Worm (Caenorhabditis elegans) whole organism, L4 larva: ENCODE results near the gene yju-2.

ENCODE experiments used
- F26F4.8 ChIP-seq: fragments of 200-800 bp; sonication (Bioruptor generic); conservative IDR thresholded peaks from 2 replicates; pipeline ENCODE4 v1.3.6; 2022; ENCODE audit warnings: missing genetic modification characterization, missing compliant biosample characterization
- F49E8.2 ChIP-seq: sonication (generic microtip); optimal IDR thresholded peaks from 2 replicates; lab custom pipeline; 2016; ENCODE audit warnings: missing compliant biosample characterization, mild to moderate bottlenecking, missing genetic modification characterization, borderline replicate concordance
- T26A8.4 ChIP-seq: fragments of 200-800 bp; sonication (Bioruptor generic); IDR thresholded peaks from 2 replicates; pipeline ENCODE4 v1.3.6; 2022; ENCODE audit warnings: missing genetic modification characterization, missing compliant biosample characterization
- aha-1 ChIP-seq: fragments of 150-350 bp; peaks from one replicate; lab custom pipeline; 2014; ENCODE audit warnings: missing biosample characterization, missing genetic modification characterization
- ama-1 ChIP-seq: fragments of 150-350 bp; optimal IDR thresholded peaks from 2 replicates; lab custom pipeline; 2014; ENCODE audit warnings: inconsistent platforms, mixed read lengths
- ceh-32 ChIP-seq: sonication (generic microtip); optimal IDR thresholded peaks from 2 replicates; lab custom pipeline; 2016; ENCODE audit warnings: mild to moderate bottlenecking, missing genetic modification characterization, missing compliant biosample characterization; ENCODE audit not compliant: poor library complexity
- ceh-44 ChIP-seq: fragments of 200-800 bp; sonication (Bioruptor generic); IDR thresholded peaks from 2 replicates; pipeline ENCODE4 v1.3.6; 2022; ENCODE audit warnings: missing genetic modification reagents, missing genetic modification characterization, missing compliant biosample characterization
- cey-2 ChIP-seq: sonication (generic microtip); optimal IDR thresholded peaks from 3 replicates; lab custom pipeline; 2017; ENCODE audit warnings: missing genetic modification characterization, mild to moderate bottlenecking, missing compliant biosample characterization, antibody characterized with exemption, borderline replicate concordance; ENCODE audit not compliant: insufficient read depth
- daf-16 ChIP-seq, 3 experiments: sonication (generic microtip); optimal IDR thresholded peaks; 2 replicates each; lab custom pipeline; 2016 to 2017; ENCODE audit warnings: missing genetic modification characterization in 3 of 3, missing genetic modification reagents in 3 of 3, mild to moderate bottlenecking in 2 of 3, missing compliant biosample characterization in 2 of 3, missing biosample characterization in 1 of 3, moderate library complexity in 1 of 3
- dmd-6 ChIP-seq: fragments of 200-800 bp; sonication (Bioruptor generic); IDR thresholded peaks from 2 replicates; pipeline ENCODE4 v1.3.6; 2022; ENCODE audit warnings: missing genetic modification reagents, missing genetic modification characterization, missing compliant biosample characterization
- dmd-9 ChIP-seq: fragments of 200-800 bp; sonication (Bioruptor generic); IDR thresholded peaks from 2 replicates; pipeline ENCODE4 v1.3.6; 2022; ENCODE audit warnings: missing genetic modification reagents, missing genetic modification characterization, missing compliant biosample characterization
- dpl-1 ChIP-seq: fragments of 150-350 bp; optimal IDR thresholded peaks from 2 replicates; lab custom pipeline; 2014; ENCODE audit warnings: missing biosample characterization, missing genetic modification reagents, missing genetic modification characterization
- duxl-1 ChIP-seq: sonication (generic microtip); optimal IDR thresholded peaks from 2 replicates; lab custom pipeline; 2016; ENCODE audit warnings: mild to moderate bottlenecking, missing genetic modification characterization, moderate library complexity, missing compliant biosample characterization; ENCODE audit not compliant: poor library complexity
- dve-1 ChIP-seq: sonication (generic microtip); optimal IDR thresholded peaks from 2 replicates; lab custom pipeline; 2017; ENCODE audit warnings: antibody characterized with exemption, mild to moderate bottlenecking, missing genetic modification characterization, missing compliant biosample characterization; ENCODE audit not compliant: insufficient read depth
- egl-43 ChIP-seq: fragments of 200-800 bp; sonication (Bioruptor generic); IDR thresholded peaks from 2 replicates; pipeline ENCODE4 v1.3.6; 2022; ENCODE audit warnings: missing genetic modification reagents, missing genetic modification characterization, missing compliant biosample characterization
- gei-8 ChIP-seq: fragments of 200-800 bp; sonication (Bioruptor generic); optimal IDR thresholded peaks from 2 replicates; lab custom pipeline; 2018; ENCODE audit warnings: mild to moderate bottlenecking, missing genetic modification characterization, missing compliant biosample characterization
- hif-1 ChIP-seq, 2 experiments: sonication (generic microtip); optimal IDR thresholded peaks; 2 replicates each; lab custom pipeline; 2016 to 2017; ENCODE audit warnings: missing compliant biosample characterization in 2 of 2, missing genetic modification characterization in 2 of 2, missing genetic modification reagents in 2 of 2, missing genotype in 2 of 2, mild to moderate bottlenecking in 1 of 2
- hlh-11 ChIP-seq: fragments of 200-800 bp; sonication (Bioruptor generic); optimal IDR thresholded peaks from 2 replicates; lab custom pipeline; 2018; ENCODE audit warnings: mild to moderate bottlenecking, missing genetic modification characterization, missing compliant biosample characterization
- hlh-30 ChIP-seq: sonication (generic microtip); optimal IDR thresholded peaks from 2 replicates; lab custom pipeline; 2017; ENCODE audit warnings: antibody characterized with exemption, mild to moderate bottlenecking, missing genetic modification characterization, missing compliant biosample characterization; ENCODE audit not compliant: insufficient read depth
- jun-1 ChIP-seq: fragments of 150-350 bp; optimal IDR thresholded peaks from 2 replicates; lab custom pipeline; 2014; ENCODE audit warnings: missing biosample characterization, missing genetic modification reagents, missing genetic modification characterization
- lin-1 ChIP-seq: fragments of 200-800 bp; sonication (Bioruptor generic); IDR thresholded peaks from 2 replicates; pipeline ENCODE4 v1.3.6; 2022; ENCODE audit warnings: missing genetic modification reagents, missing genetic modification characterization, missing compliant biosample characterization
- lin-15B ChIP-seq: fragments of 150-350 bp; sonication (generic microtip); optimal IDR thresholded peaks from 3 replicates; lab custom pipeline; 2014; ENCODE audit warnings: missing biosample characterization, missing genetic modification characterization
- lin-29 ChIP-seq: fragments of 200-800 bp; sonication (Bioruptor generic); IDR thresholded peaks from 2 replicates; pipeline ENCODE4 v1.3.6; 2022; ENCODE audit warnings: missing genetic modification reagents, missing genetic modification characterization, missing compliant biosample characterization
- lsy-2 ChIP-seq, 2 experiments: fragments of 150-350 bp in 1 of 2; sonication (generic microtip) in 1 of 2; optimal IDR thresholded peaks; 2 replicates each; lab custom pipeline; 2014 to 2017; ENCODE audit warnings: missing biosample characterization in 2 of 2, missing genetic modification characterization in 2 of 2
- mep-1 ChIP-seq: fragments of 150-350 bp; sonication (generic microtip); optimal IDR thresholded peaks from 3 replicates; lab custom pipeline; 2014; ENCODE audit warnings: missing biosample characterization, missing genetic modification characterization
- mes-2 ChIP-seq: sonication (generic microtip); optimal IDR thresholded peaks from 2 replicates; lab custom pipeline; 2016; ENCODE audit warnings: missing genotype, mild to moderate bottlenecking, missing genetic modification characterization, missing compliant biosample characterization; ENCODE audit not compliant: poor library complexity, severe bottlenecking
- mxl-2 ChIP-seq: fragments of 200-800 bp; sonication (Bioruptor generic); conservative IDR thresholded peaks from 2 replicates; pipeline ENCODE4 v1.3.6; 2022; ENCODE audit warnings: missing genetic modification reagents, missing genetic modification characterization, missing compliant biosample characterization
- nhr-102 ChIP-seq: sonication (generic microtip); optimal IDR thresholded peaks from 2 replicates; lab custom pipeline; 2016; ENCODE audit warnings: mild to moderate bottlenecking, missing genetic modification characterization, moderate library complexity, missing compliant biosample characterization
- nhr-11 ChIP-seq: fragments of 150-350 bp; optimal IDR thresholded peaks from 2 replicates; lab custom pipeline; 2014; ENCODE audit warnings: missing biosample characterization, missing genetic modification characterization
- nhr-42 ChIP-seq: fragments of 200-800 bp; sonication (Bioruptor generic); IDR thresholded peaks from 2 replicates; pipeline ENCODE4 v1.3.6; 2022; ENCODE audit warnings: missing genetic modification characterization, missing compliant biosample characterization
- nhr-48 ChIP-seq: sonication (generic microtip); optimal IDR thresholded peaks from 2 replicates; lab custom pipeline; 2016; ENCODE audit warnings: mild to moderate bottlenecking, missing genetic modification characterization, missing compliant biosample characterization
- nhr-77 ChIP-seq: fragments of 150-350 bp; optimal IDR thresholded peaks from 2 replicates; lab custom pipeline; 2014; ENCODE audit warnings: missing biosample characterization, missing genetic modification characterization
- sdz-12 ChIP-seq: fragments of 200-800 bp; sonication (Bioruptor generic); optimal IDR thresholded peaks from 2 replicates; lab custom pipeline; 2018; ENCODE audit warnings: mild to moderate bottlenecking, missing genetic modification characterization, missing compliant biosample characterization
- skn-1 ChIP-seq: fragments of 150-350 bp; optimal IDR thresholded peaks from 2 replicates; lab custom pipeline; 2014; ENCODE audit warnings: missing biosample characterization, missing genetic modification characterization
- snpc-1.2 ChIP-seq: fragments of 200-800 bp; sonication (Bioruptor generic); IDR thresholded peaks from 2 replicates; pipeline ENCODE4 v1.3.6; 2022; ENCODE audit warnings: missing genetic modification reagents, missing genetic modification characterization, missing compliant biosample characterization
- tag-97 ChIP-seq: fragments of 200-800 bp; sonication (Bioruptor generic); IDR thresholded peaks from 2 replicates; pipeline ENCODE4 v1.3.6; 2022; ENCODE audit warnings: missing genetic modification characterization, missing compliant biosample characterization
- tra-1 ChIP-seq: fragments of 200-800 bp; sonication (Bioruptor generic); IDR thresholded peaks from 2 replicates; pipeline ENCODE4 v1.3.6; 2022; ENCODE audit warnings: missing genetic modification reagents, missing genetic modification characterization, missing compliant biosample characterization
- unc-130 ChIP-seq: sonication (generic microtip); optimal IDR thresholded peaks from 2 replicates; lab custom pipeline; 2016; ENCODE audit warnings: missing genetic modification reagents, missing genetic modification characterization, missing compliant biosample characterization
- unc-62 ChIP-seq, 3 experiments: fragments of 150-350 bp in 1 of 3; sonication (generic microtip); optimal IDR thresholded peaks in 2 of 3; peaks in 1 of 3; 1 replicate in 1 of 3; 2 replicates in 2 of 3; lab custom pipeline; 2014 to 2017; ENCODE audit warnings: missing biosample characterization in 3 of 3, missing genetic modification characterization in 3 of 3, missing genetic modification reagents in 3 of 3, missing genotype in 1 of 3
- vab-7 ChIP-seq: fragments of 200-800 bp; sonication (Bioruptor generic); IDR thresholded peaks from 2 replicates; pipeline ENCODE4 v1.3.6; 2022; ENCODE audit warnings: missing genetic modification reagents, missing genetic modification characterization, missing compliant biosample characterization
- zfp-3 ChIP-seq: fragments of 200-800 bp; sonication (Bioruptor generic); conservative IDR thresholded peaks from 2 replicates; pipeline ENCODE4 v1.3.6; 2022; ENCODE audit warnings: missing genetic modification reagents, missing genetic modification characterization, missing compliant biosample characterization
- ztf-11 ChIP-seq: fragments of 150-350 bp; optimal IDR thresholded peaks from 2 replicates; lab custom pipeline; 2014; ENCODE audit warnings: missing biosample characterization, missing genetic modification characterization
- ztf-7 ChIP-seq: fragments of 150-350 bp; optimal IDR thresholded peaks from 2 replicates; lab custom pipeline; 2014; ENCODE audit warnings: missing biosample characterization, missing genetic modification characterization

The yju-2 gene

ce11 chrIII:7184022-7184421 is at the start of gene yju-2 (continued):
- TF ChIP-seq ceh-32, result no peak

DNA sequence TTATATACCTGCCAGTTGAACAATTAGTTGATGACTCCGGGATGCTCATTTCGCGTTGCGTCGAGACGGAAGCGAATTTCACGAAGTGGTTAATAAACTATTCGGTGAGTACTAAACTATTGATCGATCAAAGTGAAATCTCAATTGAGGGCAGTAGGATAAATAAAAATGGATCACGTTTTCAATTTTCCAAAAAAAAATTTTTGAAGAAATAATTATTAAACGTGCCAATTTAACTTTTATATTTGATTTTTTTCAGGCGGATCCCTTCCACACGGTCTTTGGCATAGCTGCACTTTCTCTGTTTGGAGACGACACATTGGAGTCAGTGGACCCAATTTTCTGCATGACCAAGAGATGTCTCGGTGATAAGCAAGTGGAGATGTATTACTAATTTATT is 48.1 kb upstream of the yju-2 start, which contains the start of gene B0280.17:
TSS of gene B0280.17 (minus strand) at position 101 of the 400 bp plus-strand sequence.
- TF ChIP-seq zfp-3 (GFP tag; lab: Robert Waterston, UW) (no peak), ceh-32 (no peak), dpl-1 (no peak), tra-1 (GFP tag; lab: Robert Waterston, UW) (no peak)

- TF ChIP-seq skn-1 (no peak), dve-1 (tag; lab: Kevin White, UChicago) (no peak), mep-1 (tag; lab: Kevin White, UChicago) (no peak), mes-2 (no peak), mxl-2 (GFP tag; lab: Robert Waterston, UW) (no peak), duxl-1 (tag; lab: Kevin White, UChicago) (no peak), tra-1 (GFP tag; lab: Robert Waterston, UW) (no peak), cey-2 (no peak), lin-29 (GFP tag; lab: Robert Waterston, UW) (no peak), F49E8.2 (tag; lab: Kevin White, UChicago) (no peak), ztf-7 (tag; lab: Kevin White, UChicago) (no peak), daf-16 (GFP tag; optimal IDR thresholded peaks at IDR 0.05; lab: Kevin White, UChicago) (no peak), daf-16 (tag; optimal IDR thresholded peaks at IDR 0.05; lab: Kevin White, UChicago) (no peak), F26F4.8 (GFP tag; lab: Robert Waterston, UW) (no peak), nhr-48 (tag; lab: Kevin White, UChicago) (no peak), nhr-42 (GFP tag; lab: Robert Waterston, UW) (no peak)
These were observed 46.0 kb upstream of the yju-2 start, which contains the start of gene B0280.11 for ce11 chrIII:7138178-7138577. Gene B0280.11 (minus strand): TSS chrIII:7138278.

- peak; percentile 88 for TF ChIP-seq T26A8.4 (GFP tag; lab: Robert Waterston, UW)
- no peak for TF ChIP-seq ceh-44 (GFP tag; lab: Robert Waterston, UW)
- no peak for TF ChIP-seq dmd-6
- peak; percentile 57 for TF ChIP-seq nhr-102 (tag; lab: Kevin White, UChicago)
- TF ChIP-seq lin-1 (GFP tag; lab: Robert Waterston, UW), result no peak
- no peak for TF ChIP-seq gei-8 (GFP tag; lab: Kevin White, UChicago)
- TF ChIP-seq hlh-11 (tag; lab: Kevin White, UChicago), result peak; percentile 33
- TF ChIP-seq nhr-11 (tag; lab: Kevin White, UChicago), result no peak
- TF ChIP-seq lsy-2 (tag; optimal IDR thresholded peaks at IDR 0.05; lab: Kevin White, UChicago), result peak in 1 of 2 experiments; percentile 56
- peak; percentile 69 for TF ChIP-seq ama-1 (lab: Kevin White, UChicago)
- TF ChIP-seq lin-15B, result no peak
- no peak for TF ChIP-seq unc-62 (GFP tag; optimal IDR thresholded peaks at IDR 0.05 in 1 of 2; lab: Kevin White, UChicago)
- TF ChIP-seq unc-62 (tag; optimal IDR thresholded peaks at IDR 0.05; lab: Kevin White, UChicago), result no peak
- no peak for TF ChIP-seq vab-7
- peak; percentile 66 for TF ChIP-seq F49E8.2 (tag; lab: Kevin White, UChicago)
- TF ChIP-seq aha-1 (tag; lab: Kevin White, UChicago), result peak; percentile 79
- TF ChIP-seq tag-97 (GFP tag; lab: Robert Waterston, UW), result no peak
- TF ChIP-seq ztf-11 (tag; lab: Kevin White, UChicago), result no peak
- TF ChIP-seq jun-1 (tag; lab: Kevin White, UChicago), result no peak
- no peak for TF ChIP-seq dmd-9 (GFP tag; lab: Robert Waterston, UW)
- TF ChIP-seq cey-2, result no peak
- peak; percentile 35 for TF ChIP-seq unc-130
- TF ChIP-seq sdz-12 (GFP tag; lab: Kevin White, UChicago), result no peak
- TF ChIP-seq hlh-30 (tag; lab: Kevin White, UChicago), result peak; percentile 32
- no peak for TF ChIP-seq nhr-77 (tag; lab: Kevin White, UChicago)
- TF ChIP-seq egl-43 (GFP tag; lab: Robert Waterston, UW), result peak; percentile 60; the same call in 1 of the 2 replicates
- peak; percentile 50; the same call in 1 of the 2 replicates for TF ChIP-seq snpc-1.2
- TF ChIP-seq dpl-1, result peak; percentile 12
- no peak for TF ChIP-seq hif-1 (tag; optimal IDR thresholded peaks at IDR 0.05; lab: Kevin White, UChicago)
These were observed 43.9 kb upstream of the yju-2 start for ce11 chrIII:7140228-7140710.
